Fruit fly (Drosophila melanogaster): ENCODE results near the gene mthl10.

mthl10 gene

dm6 chr3L:338116-338515, 4.6 kb downstream of the mthl10 start:
- peak; percentile 30 for TF ChIP-seq Eip93F (GFP tag; optimal IDR thresholded peaks at IDR 0.05)
- TF ChIP-seq CG8319 (GFP tag; optimal IDR thresholded peaks at IDR 0.05), result no peak

- TF ChIP-seq CG1621 (tag; optimal IDR thresholded peaks at IDR 0.05), result no peak
Measured at dm6 chr3L:337148-337547, 5.6 kb downstream of the mthl10 start.

- TF ChIP-seq Eip75B (GFP tag; optimal IDR thresholded peaks at IDR 0.05) (no peak), lz (GFP tag; optimal IDR thresholded peaks at IDR 0.05) (no peak), CG10669 (GFP tag; optimal IDR thresholded peaks at IDR 0.05) (peak; percentile 82), Smox (GFP tag; optimal IDR thresholded peaks at IDR 0.05) (no peak), CG6276 (GFP tag; optimal IDR thresholded peaks at IDR 0.05) (no peak), CG32006 (GFP tag; optimal IDR thresholded peaks at IDR 0.05) (no peak), CG10631 (GFP tag; optimal IDR thresholded peaks at IDR 0.05) (no peak), net (GFP tag; optimal IDR thresholded peaks at IDR 0.05) (no peak), Eip78C (GFP tag) (peak; percentile 21), Lpt (GFP tag; optimal IDR thresholded peaks at IDR 0.05) (peak; percentile 9), salr (GFP tag; optimal IDR thresholded peaks at IDR 0.05) (no peak), Ets96B (tag; optimal IDR thresholded peaks at IDR 0.05) (no peak), CG15336 (GFP tag; IDR thresholded peaks at IDR 0.05) (peak; percentile 39; the same call in 1 of the 2 replicates), esn (GFP tag; optimal IDR thresholded peaks at IDR 0.05) (peak; percentile 23), CG6854 (GFP tag; optimal IDR thresholded peaks at IDR 0.05) (peak; percentile 56), CG31627 (GFP tag; optimal IDR thresholded peaks at IDR 0.05) (no peak)
Measured at dm6 chr3L:331842-332802, 10.6 kb downstream of the mthl10 start, which contains the start of gene mthl9. mthl9 (minus strand) TSS chr3L:332309.

dm6 chr3L:329153-329698, 13.5 kb downstream of the mthl10 start:
- TF ChIP-seq esn (GFP tag; optimal IDR thresholded peaks at IDR 0.05) (peak; percentile 5), Met (GFP tag; optimal IDR thresholded peaks at IDR 0.05) (no peak), Eip78C (GFP tag) (peak; percentile 75)

DNA sequence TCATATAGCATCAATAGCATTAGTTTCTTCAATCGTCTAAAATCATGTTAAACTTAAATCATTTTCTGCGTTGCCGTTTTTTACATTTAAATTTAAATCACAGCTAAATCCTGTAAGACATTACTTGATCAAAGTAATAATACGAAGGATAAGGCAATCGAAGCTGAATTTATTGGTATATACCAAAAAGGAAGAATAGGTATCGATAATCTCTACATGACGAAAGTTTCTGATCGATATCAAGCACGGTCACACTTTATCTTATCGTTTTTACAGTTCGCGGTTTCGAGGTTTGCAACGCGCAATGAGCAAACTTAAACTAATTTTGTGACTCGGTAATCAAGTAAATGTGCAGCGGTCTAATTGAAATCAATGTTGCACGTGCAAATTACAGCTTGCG, 14.9 kb downstream of the mthl10 start, which contains the start of the genes Atac3 and Ptpmeg:
Atac3 (minus strand) TSS at position 160 of the 400 bp plus-strand sequence.
Ptpmeg (plus strand) TSS at position 265 of the 400 bp plus-strand sequence.
- no peak for TF ChIP-seq CG3032 (tag; optimal IDR thresholded peaks at IDR 0.05)
- TF ChIP-seq pdm3 (GFP tag; optimal IDR thresholded peaks at IDR 0.05), result no peak
- TF ChIP-seq Sox14 (GFP tag; optimal IDR thresholded peaks at IDR 0.05), result no peak
- no peak for TF ChIP-seq Eip93F (GFP tag; optimal IDR thresholded peaks at IDR 0.05)
- no peak for TF ChIP-seq Smox (GFP tag; optimal IDR thresholded peaks at IDR 0.05)
- TF ChIP-seq CG11902 (GFP tag; optimal IDR thresholded peaks at IDR 0.05), result no peak
- TF ChIP-seq fd85E (GFP tag; optimal IDR thresholded peaks at IDR 0.05), result no peak
- no peak for TF ChIP-seq CG10669 (GFP tag; optimal IDR thresholded peaks at IDR 0.05)

DNA sequence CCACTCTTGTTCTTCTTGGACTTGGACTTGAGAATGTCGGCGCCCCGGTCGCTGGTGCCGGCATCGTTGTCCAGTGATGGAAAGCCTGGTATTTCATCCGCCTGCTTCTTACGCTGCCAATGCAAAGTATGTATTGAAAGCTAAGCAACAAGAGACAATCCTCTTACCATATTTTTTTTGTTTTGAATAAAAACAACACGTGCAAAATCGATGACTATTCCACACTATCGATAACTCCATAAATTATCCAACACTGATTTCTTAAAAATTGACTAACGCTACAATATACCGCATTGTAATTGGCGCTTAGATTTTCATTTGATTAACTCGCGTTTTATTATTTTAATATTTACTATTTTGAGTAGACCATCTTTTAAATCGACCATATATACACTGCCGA, 18.2 kb downstream of the mthl10 start, which contains the start of gene CG32344:
CG32344 (minus strand) TSS at position 235 of the 400 bp plus-strand sequence.
- TF ChIP-seq fkh (GFP tag; optimal IDR thresholded peaks at IDR 0.05) (no peak), CG6276 (GFP tag; optimal IDR thresholded peaks at IDR 0.05) (no peak), CG8119 (GFP tag; IDR thresholded peaks at IDR 0.05) (no peak), Hr4 (GFP tag; optimal IDR thresholded peaks at IDR 0.05) (no peak), CG16779 (tag; optimal IDR thresholded peaks at IDR 0.05) (no peak), esn (GFP tag; optimal IDR thresholded peaks at IDR 0.05) (no peak), Met (GFP tag; optimal IDR thresholded peaks at IDR 0.05) (no peak), Gug (GFP tag; IDR thresholded peaks at IDR 0.05) (no peak), Eip75B (GFP tag; optimal IDR thresholded peaks at IDR 0.05) (no peak), Eip78C (GFP tag) (peak; percentile 60), achi (GFP tag; optimal IDR thresholded peaks at IDR 0.05) (no peak), Lpt (GFP tag; optimal IDR thresholded peaks at IDR 0.05) (no peak), ss (GFP tag; optimal IDR thresholded peaks at IDR 0.05) (no peak), Smox (GFP tag; optimal IDR thresholded peaks at IDR 0.05) (no peak), CG1621 (tag; optimal IDR thresholded peaks at IDR 0.05) (no peak), CG3032 (tag; optimal IDR thresholded peaks at IDR 0.05) (peak; percentile 7)
